Worm (Caenorhabditis elegans) whole organism, L2 larva: ENCODE measurements around the gene F01F1.15.

Experiments
- C34F6.9 ChIP-seq: fragments of 150-350 bp; optimal IDR thresholded peaks from 2 replicates; lab custom pipeline; 2014; ENCODE audit warnings: missing biosample characterization, missing genetic modification characterization
- F13H6.1 ChIP-seq: sonication (generic microtip); optimal IDR thresholded peaks from 2 replicates; lab custom pipeline; 2016; ENCODE audit warnings: missing genetic modification characterization, missing compliant biosample characterization
- R02D3.7 ChIP-seq: fragments of 150-350 bp; optimal IDR thresholded peaks from 2 replicates; lab custom pipeline; 2014; ENCODE audit warnings: missing biosample characterization, missing genetic modification characterization
- Y55F3AM.14 ChIP-seq: fragments of 200-800 bp; sonication (Bioruptor generic); optimal IDR thresholded peaks from 2 replicates; lab custom pipeline; 2018; ENCODE audit warnings: mild to moderate bottlenecking, missing genetic modification characterization, missing compliant biosample characterization
- alr-1 ChIP-seq: fragments of 150-350 bp; optimal IDR thresholded peaks from 2 replicates; lab custom pipeline; 2014; ENCODE audit warnings: missing biosample characterization, missing genetic modification characterization
- ama-1 ChIP-seq: fragments of 150-350 bp; optimal IDR thresholded peaks from 2 replicates; lab custom pipeline; 2018; ENCODE audit warnings: inconsistent platforms
- blmp-1 ChIP-seq: sonication (generic microtip); optimal IDR thresholded peaks from 2 replicates; lab custom pipeline; 2017; ENCODE audit warnings: missing genetic modification characterization, mild to moderate bottlenecking, missing compliant biosample characterization, antibody characterized with exemption, moderate library complexity; ENCODE audit not compliant: insufficient read depth
- ceh-82 ChIP-seq: fragments of 150-350 bp; optimal IDR thresholded peaks from 2 replicates; lab custom pipeline; 2014; ENCODE audit warnings: missing biosample characterization, missing genetic modification characterization
- crh-2 ChIP-seq: sonication (generic microtip); optimal IDR thresholded peaks from 2 replicates; lab custom pipeline; 2017; ENCODE audit warnings: missing biosample characterization, missing genetic modification characterization
- dmd-4 ChIP-seq: sonication (generic microtip); optimal IDR thresholded peaks from 2 replicates; lab custom pipeline; 2017; ENCODE audit warnings: missing biosample characterization, missing genetic modification characterization
- egl-27 ChIP-seq: sonication (generic microtip); optimal IDR thresholded peaks from 3 replicates; lab custom pipeline; 2017; ENCODE audit warnings: missing biosample characterization, missing genetic modification reagents, missing genetic modification characterization
- elt-1 ChIP-seq: fragments of 150-350 bp; optimal IDR thresholded peaks from 2 replicates; lab custom pipeline; 2014; ENCODE audit warnings: missing biosample characterization, missing genetic modification characterization
- elt-3 ChIP-seq: sonication (generic microtip); optimal IDR thresholded peaks from 2 replicates; lab custom pipeline; 2017; ENCODE audit warnings: missing biosample characterization, missing genetic modification characterization
- fos-1 ChIP-seq: fragments of 150-350 bp; optimal IDR thresholded peaks from 2 replicates; lab custom pipeline; 2014; ENCODE audit warnings: missing biosample characterization, missing genetic modification characterization
- gmeb-1 ChIP-seq: fragments of 150-350 bp; optimal IDR thresholded peaks from 2 replicates; lab custom pipeline; 2014; ENCODE audit warnings: missing biosample characterization, missing genetic modification characterization
- lin-11 ChIP-seq: fragments of 150-350 bp; sonication (generic microtip); optimal IDR thresholded peaks from 2 replicates; lab custom pipeline; 2014; ENCODE audit warnings: missing biosample characterization, missing genetic modification characterization, inconsistent platforms, mixed read lengths
- lin-13 ChIP-seq: fragments of 150-350 bp; optimal IDR thresholded peaks from 2 replicates; lab custom pipeline; 2014; ENCODE audit warnings: missing biosample characterization, missing genetic modification reagents, missing genetic modification characterization
- mbf-1 ChIP-seq: sonication (generic microtip); optimal IDR thresholded peaks from 2 replicates; lab custom pipeline; 2017; ENCODE audit warnings: missing biosample characterization, missing genetic modification characterization
- nhr-10 ChIP-seq: sonication (generic microtip); optimal IDR thresholded peaks from 2 replicates; lab custom pipeline; 2017; ENCODE audit warnings: missing biosample characterization, missing genetic modification characterization
- nhr-11 ChIP-seq: fragments of 150-350 bp; optimal IDR thresholded peaks from 2 replicates; lab custom pipeline; 2014; ENCODE audit warnings: missing biosample characterization, missing genetic modification characterization
- nhr-12 ChIP-seq: fragments of 150-350 bp; optimal IDR thresholded peaks from 2 replicates; lab custom pipeline; 2014; ENCODE audit warnings: missing biosample characterization, missing genetic modification characterization
- nhr-129 ChIP-seq: fragments of 150-350 bp; optimal IDR thresholded peaks from 2 replicates; lab custom pipeline; 2014; ENCODE audit warnings: missing biosample characterization, missing genetic modification characterization
- nhr-21 ChIP-seq: fragments of 150-350 bp; optimal IDR thresholded peaks from 2 replicates; lab custom pipeline; 2014; ENCODE audit warnings: missing biosample characterization, missing genetic modification characterization
- nhr-23 ChIP-seq: fragments of 150-350 bp; optimal IDR thresholded peaks from 2 replicates; lab custom pipeline; 2014; ENCODE audit warnings: missing biosample characterization, missing genetic modification reagents, missing genetic modification characterization
- nhr-237 ChIP-seq: fragments of 150-350 bp; optimal IDR thresholded peaks from 2 replicates; lab custom pipeline; 2014; ENCODE audit warnings: missing biosample characterization, missing genetic modification characterization
- nhr-25 ChIP-seq: fragments of 150-350 bp; sonication (generic microtip); optimal IDR thresholded peaks from 3 replicates; lab custom pipeline; 2014; ENCODE audit warnings: missing biosample characterization, missing genetic modification characterization
- nhr-6 ChIP-seq: fragments of 150-350 bp; optimal IDR thresholded peaks from 2 replicates; lab custom pipeline; 2014; ENCODE audit warnings: missing biosample characterization, missing genetic modification characterization
- nhr-77 ChIP-seq: fragments of 150-350 bp; optimal IDR thresholded peaks from 2 replicates; lab custom pipeline; 2014; ENCODE audit warnings: missing biosample characterization, missing genetic modification characterization
- sem-4 ChIP-seq: fragments of 150-350 bp; optimal IDR thresholded peaks from 2 replicates; lab custom pipeline; 2014; ENCODE audit warnings: missing biosample characterization, missing genetic modification reagents, missing genetic modification characterization
- sma-3 ChIP-seq: sonication (generic microtip); optimal IDR thresholded peaks from 2 replicates; lab custom pipeline; 2016; ENCODE audit warnings: missing genetic modification reagents, missing genetic modification characterization, missing compliant biosample characterization
- sma-9 ChIP-seq, 2 experiments: fragments of 150-350 bp in 1 of 2; sonication (generic microtip) in 1 of 2; optimal IDR thresholded peaks; 2 replicates each; lab custom pipeline; 2014 to 2016; ENCODE audit warnings: missing genetic modification characterization in 2 of 2, mild to moderate bottlenecking in 1 of 2, missing biosample characterization in 1 of 2, missing compliant biosample characterization in 1 of 2, missing genetic modification reagents in 1 of 2, moderate library complexity in 1 of 2
- snpc-4 ChIP-seq: fragments of 150-350 bp; optimal IDR thresholded peaks from 2 replicates; lab custom pipeline; 2014; ENCODE audit warnings: missing biosample characterization, missing genetic modification characterization
- unc-39 ChIP-seq: fragments of 150-350 bp; optimal IDR thresholded peaks from 2 replicates; lab custom pipeline; 2014; ENCODE audit warnings: missing biosample characterization, missing genetic modification characterization
- unc-55 ChIP-seq: fragments of 150-350 bp; sonication (generic microtip); optimal IDR thresholded peaks from 3 replicates; lab custom pipeline; 2014; ENCODE audit warnings: missing biosample characterization, missing genetic modification reagents, missing genetic modification characterization
- unc-62 ChIP-seq: fragments of 150-350 bp; optimal IDR thresholded peaks from 2 replicates; lab custom pipeline; 2014; ENCODE audit warnings: missing biosample characterization, missing genetic modification reagents, missing genetic modification characterization
- zag-1 ChIP-seq: fragments of 150-350 bp; optimal IDR thresholded peaks from 2 replicates; lab custom pipeline; 2014; ENCODE audit warnings: missing biosample characterization, missing genetic modification characterization
- ztf-1 ChIP-seq: fragments of 200-800 bp; sonication (Bioruptor generic); conservative IDR thresholded peaks from 2 replicates; pipeline ENCODE4 v1.3.6; 2022; ENCODE audit warnings: missing genetic modification characterization, missing compliant biosample characterization
- ztf-11 ChIP-seq: sonication (generic microtip); optimal IDR thresholded peaks from 2 replicates; lab custom pipeline; 2017; ENCODE audit warnings: missing biosample characterization, missing genetic modification characterization
- ztf-4 ChIP-seq: fragments of 150-350 bp; optimal IDR thresholded peaks from 2 replicates; lab custom pipeline; 2014; ENCODE audit warnings: missing biosample characterization, missing genetic modification characterization

F01F1.15 gene

ce11 chrIII:5828065-5828464 is 41.3 kb downstream of the F01F1.15 start:
- TF ChIP-seq lin-11 (tag; lab: Kevin White, UChicago) (no peak), gmeb-1 (tag; lab: Kevin White, UChicago) (no peak), ceh-82 (tag; lab: Kevin White, UChicago) (no peak), zag-1 (tag; lab: Kevin White, UChicago) (no peak), unc-55 (no peak), sem-4 (tag; lab: Kevin White, UChicago) (no peak), nhr-21 (tag; lab: Kevin White, UChicago) (no peak), R02D3.7 (tag; lab: Kevin White, UChicago) (no peak), blmp-1 (no peak), nhr-10 (tag; lab: Kevin White, UChicago) (no peak), nhr-6 (no peak), unc-39 (tag; lab: Kevin White, UChicago) (no peak), dmd-4 (tag; lab: Kevin White, UChicago) (no peak), fos-1 (tag; lab: Kevin White, UChicago) (no peak), lin-13 (GFP tag; lab: Kevin White, UChicago) (no peak), nhr-12 (no peak), ama-1 (no peak)

- TF ChIP-seq zag-1 (tag; lab: Kevin White, UChicago) (peak; percentile 3), dmd-4 (tag; lab: Kevin White, UChicago) (no peak), nhr-129 (tag; lab: Kevin White, UChicago) (no peak), snpc-4 (tag; lab: Kevin White, UChicago) (no peak), nhr-25 (no peak), alr-1 (tag; lab: Kevin White, UChicago) (no peak), gmeb-1 (tag; lab: Kevin White, UChicago) (no peak), C34F6.9 (tag; lab: Kevin White, UChicago) (peak; percentile 15), nhr-237 (tag; lab: Kevin White, UChicago) (no peak), lin-13 (GFP tag; lab: Kevin White, UChicago) (no peak), crh-2 (tag; lab: Kevin White, UChicago) (no peak), lin-11 (tag; lab: Kevin White, UChicago) (no peak), nhr-12 (no peak), F13H6.1 (peak; percentile 48), unc-62 (GFP tag; lab: Kevin White, UChicago) (no peak), Y55F3AM.14 (GFP tag; lab: Kevin White, UChicago) (no peak), ztf-11 (no peak), nhr-23 (tag; lab: Kevin White, UChicago) (no peak), R02D3.7 (tag; lab: Kevin White, UChicago) (no peak), elt-3 (tag; lab: Kevin White, UChicago) (no peak), nhr-10 (tag; lab: Kevin White, UChicago) (no peak), ama-1 (no peak)
These were observed 42.4 kb downstream of the F01F1.15 start for ce11 chrIII:5826895-5827437.

ce11 chrIII:5824450-5824972 is 44.8 kb downstream of the F01F1.15 start:
- peak; percentile 3 for TF ChIP-seq unc-55
- TF ChIP-seq fos-1 (tag; lab: Kevin White, UChicago) = no peak
- peak; percentile 18 for TF ChIP-seq zag-1 (tag; lab: Kevin White, UChicago)
- TF ChIP-seq unc-39 (tag; lab: Kevin White, UChicago) = no peak
- peak; percentile 4 for TF ChIP-seq crh-2 (tag; lab: Kevin White, UChicago)

- TF ChIP-seq nhr-77 (no peak), elt-1 (tag; lab: Kevin White, UChicago) (no peak), ztf-1 (no peak), egl-27 (no peak), sma-3 (GFP tag; lab: Kevin White, UChicago) (no peak), unc-62 (GFP tag; lab: Kevin White, UChicago) (no peak), sma-9 (GFP tag; optimal IDR thresholded peaks at IDR 0.05; lab: Kevin White, UChicago) (no peak), sma-9 (tag; optimal IDR thresholded peaks at IDR 0.05; lab: Kevin White, UChicago) (no peak), ztf-4 (no peak), elt-3 (tag; lab: Kevin White, UChicago) (no peak), unc-39 (tag; lab: Kevin White, UChicago) (no peak), mbf-1 (no peak), lin-11 (tag; lab: Kevin White, UChicago) (no peak), ceh-82 (tag; lab: Kevin White, UChicago) (no peak), crh-2 (tag; lab: Kevin White, UChicago) (no peak), gmeb-1 (tag; lab: Kevin White, UChicago) (no peak), nhr-129 (tag; lab: Kevin White, UChicago) (no peak), nhr-11 (no peak)
These were observed 45.7 kb downstream of the F01F1.15 start, which contains the start of gene R12B2.8 for ce11 chrIII:5823617-5824016. R12B2.8 (plus strand) TSS chrIII:5823917.
